Fruit fly (Drosophila melanogaster): ENCODE data around the gene CG10383.
A peak's percentile ranks its signal among the peaks of the same experiment; 100 is the strongest.

dm6 chr2L:18693877-18694723 is 1.3 kb downstream of the CG10383 start:
- peak; percentile 59 for TF ChIP-seq OdsH (GFP tag; optimal IDR thresholded peaks at IDR 0.05)
- TF ChIP-seq GATAd (GFP tag; optimal IDR thresholded peaks at IDR 0.05) = no peak
- TF ChIP-seq fru (GFP tag; optimal IDR thresholded peaks at IDR 0.05) = peak; percentile 45
- peak; percentile 79 for TF ChIP-seq psq (GFP tag; optimal IDR thresholded peaks at IDR 0.05)
- no peak for TF ChIP-seq dl (GFP tag; optimal IDR thresholded peaks at IDR 0.05; ENCODE audit: insufficient read depth in 1 of 2, partially characterized antibody in 2 of 2)
- no peak for TF ChIP-seq CG9705 (GFP tag; optimal IDR thresholded peaks at IDR 0.05)
- no peak for TF ChIP-seq Vsx2 (GFP tag; optimal IDR thresholded peaks at IDR 0.05; ENCODE audit: partially characterized antibody)
- no peak for TF ChIP-seq usp (GFP tag; optimal IDR thresholded peaks at IDR 0.05)
- no peak for TF ChIP-seq Hnf4 (GFP tag; optimal IDR thresholded peaks at IDR 0.05)
